Worm (Caenorhabditis elegans): ENCODE data around the gene mlc-1.
A peak's percentile ranks its signal among the peaks of the same experiment; 100 is the strongest.
"Not testable (repeated sequence)": the region's sequence is repeated elsewhere in the genome, so short reads cannot be mapped to it uniquely, and the experiment has no call there.

ce11 chrX:17442539-17442938 is 16.5 kb upstream of the mlc-1 start:
- TF ChIP-seq tab-1 (GFP tag; IDR thresholded peaks at IDR 0.05) (peak; percentile 81), ref-1 (GFP tag; conservative IDR thresholded peaks at IDR 0.05) (0 out of 2 replicates have a peak, but pooled peaks have one; percentile 25)
- TF ChIP-seq flt-1 (GFP tag; IDR thresholded peaks at IDR 0.05); med-1 (GFP tag; optimal IDR thresholded peaks at IDR 0.05; ENCODE audit: insufficient read depth); ztf-29 (GFP tag; IDR thresholded peaks at IDR 0.05): not testable (repeated sequence)

All from whole organism, midembryonic.